Worm (Caenorhabditis elegans) whole organism, L3 larva: ENCODE measurements around the gene T24F1.4.

Source experiments
- R02D3.7 ChIP-seq: fragments of 150-350 bp; optimal IDR thresholded peaks from 2 replicates; lab custom pipeline; 2014; ENCODE audit warnings: missing biosample characterization, missing genetic modification characterization
- ZK546.5 ChIP-seq: sonication (generic microtip); optimal IDR thresholded peaks from 2 replicates; lab custom pipeline; 2017; ENCODE audit warnings: missing biosample characterization, missing genetic modification characterization
- ama-1 ChIP-seq: fragments of 150-350 bp; optimal IDR thresholded peaks from 2 replicates; lab custom pipeline; 2018
- ceh-16 ChIP-seq: sonication (generic microtip); optimal IDR thresholded peaks from 2 replicates; lab custom pipeline; 2017; ENCODE audit warnings: missing biosample characterization, missing genetic modification characterization
- ceh-28 ChIP-seq: fragments of 150-350 bp; optimal IDR thresholded peaks from 2 replicates; lab custom pipeline; 2014; ENCODE audit warnings: missing biosample characterization, missing genetic modification reagents, missing genetic modification characterization
- ceh-82 ChIP-seq: fragments of 150-350 bp; optimal IDR thresholded peaks from 2 replicates; lab custom pipeline; 2014; ENCODE audit warnings: missing biosample characterization, missing genetic modification characterization
- daf-12 ChIP-seq: fragments of 150-350 bp; optimal IDR thresholded peaks from 2 replicates; lab custom pipeline; 2014; ENCODE audit warnings: missing biosample characterization, missing genetic modification reagents, missing genetic modification characterization
- egl-5 ChIP-seq: fragments of 150-350 bp; optimal IDR thresholded peaks from 2 replicates; lab custom pipeline; 2017; ENCODE audit warnings: missing biosample characterization, missing genetic modification reagents, missing genetic modification characterization, inconsistent platforms
- elt-1 ChIP-seq: fragments of 150-350 bp; optimal IDR thresholded peaks from 2 replicates; lab custom pipeline; 2014; ENCODE audit warnings: missing biosample characterization, missing genetic modification characterization
- elt-2 ChIP-seq: sonication (generic microtip); optimal IDR thresholded peaks from 2 replicates; lab custom pipeline; 2016; ENCODE audit warnings: missing genetic modification reagents, mild to moderate bottlenecking, missing genetic modification characterization, missing compliant biosample characterization
- elt-3 ChIP-seq, 3 experiments: fragments of 150-350 bp in 1 of 3; sonication (generic microtip) in 2 of 3; optimal IDR thresholded peaks; 2 replicates in 2 of 3; 4 replicates in 1 of 3; lab custom pipeline; 2014 to 2017; ENCODE audit warnings: missing biosample characterization in 3 of 3, missing genetic modification characterization in 3 of 3
- fkh-10 ChIP-seq: sonication (generic microtip); optimal IDR thresholded peaks from 2 replicates; lab custom pipeline; 2017; ENCODE audit warnings: missing biosample characterization, missing genetic modification reagents, missing genetic modification characterization
- fkh-2 ChIP-seq: fragments of 150-350 bp; optimal IDR thresholded peaks from 2 replicates; lab custom pipeline; 2014; ENCODE audit warnings: missing biosample characterization, missing genetic modification reagents, missing genetic modification characterization
- fos-1 ChIP-seq: fragments of 150-350 bp; optimal IDR thresholded peaks from 2 replicates; lab custom pipeline; 2014; ENCODE audit warnings: missing biosample characterization, missing genetic modification characterization
- lin-39 ChIP-seq: fragments of 150-350 bp; optimal IDR thresholded peaks from 2 replicates; lab custom pipeline; 2018; ENCODE audit warnings: missing biosample characterization, missing genetic modification reagents, missing genetic modification characterization
- lsy-12 ChIP-seq: sonication (generic microtip); optimal IDR thresholded peaks from 2 replicates; lab custom pipeline; 2016; ENCODE audit warnings: mild to moderate bottlenecking, missing genetic modification characterization, missing compliant biosample characterization
- nhr-23 ChIP-seq: fragments of 150-350 bp; optimal IDR thresholded peaks from 2 replicates; lab custom pipeline; 2014; ENCODE audit warnings: missing biosample characterization, missing genetic modification reagents, missing genetic modification characterization
- nhr-237 ChIP-seq: fragments of 150-350 bp; optimal IDR thresholded peaks from 2 replicates; lab custom pipeline; 2014; ENCODE audit warnings: missing biosample characterization, missing genetic modification characterization
- nhr-25 ChIP-seq: sonication (generic microtip); optimal IDR thresholded peaks from 2 replicates; lab custom pipeline; 2017; ENCODE audit warnings: missing biosample characterization, missing genetic modification characterization
- nhr-28 ChIP-seq: fragments of 150-350 bp; optimal IDR thresholded peaks from 2 replicates; lab custom pipeline; 2014; ENCODE audit warnings: missing biosample characterization, missing genetic modification characterization
- nhr-43 ChIP-seq: sonication (generic microtip); optimal IDR thresholded peaks from 2 replicates; lab custom pipeline; 2016; ENCODE audit warnings: mild to moderate bottlenecking, missing genetic modification characterization, missing compliant biosample characterization; ENCODE audit not compliant: poor library complexity, severe bottlenecking
- pqm-1 ChIP-seq: fragments of 150-350 bp; optimal IDR thresholded peaks from 2 replicates; lab custom pipeline; 2017; ENCODE audit warnings: missing biosample characterization, missing genetic modification characterization, inconsistent platforms
- sea-2 ChIP-seq: fragments of 150-350 bp; sonication (generic microtip); optimal IDR thresholded peaks from 4 replicates; lab custom pipeline; 2014; ENCODE audit warnings: missing biosample characterization, missing genetic modification reagents, missing genetic modification characterization
- snpc-4 ChIP-seq: fragments of 150-350 bp; optimal IDR thresholded peaks from 2 replicates; lab custom pipeline; 2014; ENCODE audit warnings: missing biosample characterization, missing genetic modification characterization
- tbx-2 ChIP-seq: sonication (generic microtip); optimal IDR thresholded peaks from 2 replicates; lab custom pipeline; 2016; ENCODE audit warnings: mild to moderate bottlenecking, missing genetic modification characterization, missing compliant biosample characterization
- unc-39 ChIP-seq: sonication (generic microtip); optimal IDR thresholded peaks from 4 replicates; lab custom pipeline; 2017; ENCODE audit warnings: missing biosample characterization, missing genetic modification characterization
- unc-62 ChIP-seq: fragments of 150-350 bp; sonication (generic microtip); optimal IDR thresholded peaks from 4 replicates; lab custom pipeline; 2014; ENCODE audit warnings: missing biosample characterization, missing genetic modification reagents, missing genetic modification characterization
- ztf-4 ChIP-seq: fragments of 150-350 bp; optimal IDR thresholded peaks from 2 replicates; lab custom pipeline; 2014; ENCODE audit warnings: missing biosample characterization, missing genetic modification characterization

Gene T24F1.4

ce11 chrII:11336640-11337241 is 22.7 kb upstream of the T24F1.4 start:
- TF ChIP-seq ama-1 (lab: Kevin White, UChicago) = peak; percentile 28
- TF ChIP-seq sea-2 (GFP tag; lab: Kevin White, UChicago) = no peak
- TF ChIP-seq nhr-43 (tag; lab: Kevin White, UChicago) = peak; percentile 23

- peak in 1 of 3 experiments; percentile 75 for TF ChIP-seq elt-3 (tag; optimal IDR thresholded peaks at IDR 0.05; lab: Kevin White, UChicago)
- TF ChIP-seq fkh-2 (tag; lab: Kevin White, UChicago) = no peak
- peak; percentile 7 for TF ChIP-seq nhr-28
- peak; percentile 71 for TF ChIP-seq nhr-23
- no peak for TF ChIP-seq unc-39 (tag; lab: Kevin White, UChicago)
- TF ChIP-seq nhr-43 (tag; lab: Kevin White, UChicago) = peak; percentile 72
- TF ChIP-seq tbx-2 = peak; percentile 33
- TF ChIP-seq, all 47 proteins: peak for 5
Measured at ce11 chrII:11336163-11336562, 22.1 kb upstream of the T24F1.4 start.

- peak; percentile 9 for TF ChIP-seq lin-39 (tag; lab: Kevin White, UChicago)
- no peak for TF ChIP-seq elt-1 (tag; lab: Kevin White, UChicago)
- peak; percentile 67 for TF ChIP-seq fkh-10 (GFP tag; lab: Kevin White, UChicago)
- TF ChIP-seq ceh-28 (tag; lab: Kevin White, UChicago) = no peak
- TF ChIP-seq nhr-237 (tag; lab: Kevin White, UChicago) = no peak
- no peak for TF ChIP-seq ZK546.5 (tag; lab: Kevin White, UChicago)
- no peak for TF ChIP-seq lsy-12
- no peak for TF ChIP-seq nhr-25 (tag; lab: Kevin White, UChicago)
- TF ChIP-seq ceh-82 (tag; lab: Kevin White, UChicago) = no peak
- TF ChIP-seq daf-12 (tag; lab: Kevin White, UChicago) = no peak
- no peak for TF ChIP-seq tbx-2
- no peak for TF ChIP-seq ztf-4 (tag; lab: Kevin White, UChicago)
- TF ChIP-seq unc-62 (GFP tag; lab: Kevin White, UChicago) = no peak
- no peak for TF ChIP-seq nhr-28
- no peak for TF ChIP-seq fos-1 (tag; lab: Kevin White, UChicago)
Measured at ce11 chrII:11335670-11336069, 21.6 kb upstream of the T24F1.4 start.

- TF ChIP-seq nhr-25 (tag; lab: Kevin White, UChicago) (peak; percentile 38), ceh-16 (tag; lab: Kevin White, UChicago) (no peak), nhr-23 (no peak), snpc-4 (tag; lab: Kevin White, UChicago) (peak; percentile 66), elt-2 (peak; percentile 67), ceh-28 (tag; lab: Kevin White, UChicago) (no peak)
- TF ChIP-seq, all 47 proteins: peak for 3
Measured at ce11 chrII:11333846-11334638, 20.0 kb upstream of the T24F1.4 start.

- TF ChIP-seq sea-2 (GFP tag; lab: Kevin White, UChicago) = no peak
- TF ChIP-seq fkh-10 (GFP tag; lab: Kevin White, UChicago) = peak; percentile 83
- no peak for TF ChIP-seq ceh-82 (tag; lab: Kevin White, UChicago)
- TF ChIP-seq, all 47 proteins: peak for 1
Measured at ce11 chrII:11333375-11333774, 19.3 kb upstream of the T24F1.4 start.

- TF ChIP-seq nhr-23 (no peak), nhr-25 (tag; lab: Kevin White, UChicago) (no peak), R02D3.7 (tag; lab: Kevin White, UChicago) (no peak), fkh-2 (tag; lab: Kevin White, UChicago) (no peak), egl-5 (tag; lab: Kevin White, UChicago) (no peak), sea-2 (GFP tag; lab: Kevin White, UChicago) (no peak), pqm-1 (no peak), elt-3 (tag; optimal IDR thresholded peaks at IDR 0.05; lab: Kevin White, UChicago) (no peak), ceh-16 (tag; lab: Kevin White, UChicago) (no peak), nhr-237 (tag; lab: Kevin White, UChicago) (no peak), lin-39 (tag; lab: Kevin White, UChicago) (no peak), daf-12 (tag; lab: Kevin White, UChicago) (no peak), unc-39 (tag; lab: Kevin White, UChicago) (no peak), nhr-43 (tag; lab: Kevin White, UChicago) (no peak)
Measured at ce11 chrII:11329021-11329479, 15.0 kb upstream of the T24F1.4 start, which contains the start of gene tag-180. Gene tag-180, minus strand, starts transcription at chrII:11329429.
